Worm (Caenorhabditis elegans): ENCODE data around the gene F26F12.4.

- no peak for TF ChIP-seq pha-4 (tag; optimal IDR thresholded peaks at IDR 0.05)
- TF ChIP-seq fkh-10 (GFP tag; optimal IDR thresholded peaks at IDR 0.05), result no peak
- TF ChIP-seq ceh-2 (tag; optimal IDR thresholded peaks at IDR 0.05), result no peak
- no peak for TF ChIP-seq unc-86 (tag; optimal IDR thresholded peaks at IDR 0.05)
These were observed 47.5 kb downstream of the F26F12.4 start for ce11 chrV:5821451-5822143.

Measured in whole organism, late embryonic.